Fruit fly (Drosophila melanogaster): Measurements from ENCODE around the gene CG14551.

CG14551 gene

DNA sequence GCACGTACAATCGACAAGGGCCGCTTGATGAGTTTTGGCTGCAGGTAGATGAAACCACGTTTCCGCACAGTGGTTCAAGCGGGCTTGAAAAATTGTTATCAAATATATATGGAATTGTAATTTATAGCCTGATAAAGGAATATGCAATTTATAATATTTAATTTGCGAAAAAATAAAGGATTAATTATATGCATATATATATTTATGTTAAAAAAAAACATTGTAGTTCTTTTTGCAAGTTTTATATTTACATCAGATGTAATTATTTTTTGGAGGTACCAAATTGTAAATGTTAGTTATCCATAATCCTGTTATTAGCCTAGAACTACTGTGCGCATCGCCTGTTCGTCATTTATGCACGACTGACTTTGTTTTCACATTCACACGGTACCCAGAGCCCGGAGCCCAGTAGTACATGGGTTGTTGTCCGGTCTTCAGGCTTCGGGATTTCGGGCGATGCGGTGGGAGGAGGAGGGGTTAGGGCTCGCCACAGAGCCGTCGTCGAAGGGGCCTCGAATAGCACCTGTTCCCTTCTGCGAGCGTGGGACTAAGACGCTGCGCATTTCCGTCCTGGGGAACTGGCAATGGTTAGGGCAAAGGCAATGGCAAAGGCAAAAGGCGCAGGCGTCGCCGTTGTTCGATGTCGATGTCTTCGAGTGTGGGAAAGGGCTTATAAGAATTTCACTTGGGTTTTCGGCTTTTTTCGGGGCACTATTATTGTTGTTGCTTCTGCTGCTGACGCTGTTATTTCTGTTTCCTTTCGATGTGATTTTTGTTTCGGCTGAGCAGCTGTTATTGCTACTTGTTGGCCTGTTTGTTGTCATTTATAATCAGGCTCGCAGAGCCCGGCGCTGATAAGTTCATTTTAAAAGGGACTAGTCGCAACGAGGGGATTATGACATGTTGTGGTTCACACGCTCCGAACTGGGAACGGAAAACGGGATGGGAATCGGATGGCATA is 44.8 kb downstream of the CG14551 start (continued):
- TF ChIP-seq CG10267 (tag; optimal IDR thresholded peaks at IDR 0.05) (peak; percentile 93), CG10565 (GFP tag; optimal IDR thresholded peaks at IDR 0.05) (peak; percentile 22), CG13296 (GFP tag; optimal IDR thresholded peaks at IDR 0.05) (peak; percentile 32), CG6272 (GFP tag; IDR thresholded peaks at IDR 0.05) (no peak), HmgZ (tag; optimal IDR thresholded peaks at IDR 0.05) (no peak), CG15514 (GFP tag; optimal IDR thresholded peaks at IDR 0.05) (no peak), fd102C (GFP tag; optimal IDR thresholded peaks at IDR 0.05) (peak; percentile 86), ro (GFP tag; IDR thresholded peaks at IDR 0.05) (peak; percentile 39; the same call in 1 of the 2 replicates), TFAM (GFP tag; optimal IDR thresholded peaks at IDR 0.05) (no peak), scrt (GFP tag; optimal IDR thresholded peaks at IDR 0.05) (peak; percentile 40), CG7745 (tag; optimal IDR thresholded peaks at IDR 0.05) (peak; percentile 52), Lim3 (GFP tag; IDR thresholded peaks at IDR 0.05) (no peak)

DNA sequence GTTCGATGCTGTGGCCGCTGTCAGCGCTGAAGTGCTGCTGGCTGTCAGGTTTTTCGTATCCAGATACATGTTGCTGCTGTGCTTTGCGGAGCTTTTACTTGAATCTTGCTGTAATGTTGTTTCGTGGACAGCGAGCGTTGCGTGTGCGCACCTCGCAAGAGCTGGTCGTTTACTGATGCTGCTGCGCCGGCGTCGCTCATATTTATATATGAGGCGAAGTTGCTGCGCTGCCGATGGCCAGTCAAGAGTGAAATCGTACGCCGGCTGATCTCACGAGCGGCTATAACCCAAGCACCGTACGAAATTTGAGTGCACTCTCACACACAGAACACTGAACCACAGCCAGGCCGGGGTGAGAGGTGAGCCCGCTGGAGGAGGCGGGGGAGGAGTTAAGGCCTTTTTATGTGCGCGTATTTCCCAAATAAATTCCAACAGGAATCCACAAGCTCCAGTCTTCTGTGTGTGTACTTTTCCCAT is 45.5 kb downstream of the CG14551 start:
- TF ChIP-seq Meics (GFP tag; optimal IDR thresholded peaks at IDR 0.05) = no peak
- peak; percentile 1 for TF ChIP-seq zf30C (GFP tag; optimal IDR thresholded peaks at IDR 0.05)
- peak; percentile 76 for TF ChIP-seq Jarid2 (GFP tag; optimal IDR thresholded peaks at IDR 0.05)
- TF ChIP-seq CG8281 (tag; optimal IDR thresholded peaks at IDR 0.05) = no peak
- no peak for TF ChIP-seq lbe (GFP tag; optimal IDR thresholded peaks at IDR 0.05)
- no peak for TF ChIP-seq H2.0 (GFP tag; IDR thresholded peaks at IDR 0.05)
- TF ChIP-seq Dll (GFP tag; IDR thresholded peaks at IDR 0.05; ENCODE audit: partially characterized antibody) = no peak
- TF ChIP-seq Bgb (GFP tag; IDR thresholded peaks at IDR 0.05; ENCODE audit: partially characterized antibody) = peak; percentile 18; the same call in 1 of the 2 replicates
- TF ChIP-seq salm (tag; optimal IDR thresholded peaks at IDR 0.05) = no peak
- TF ChIP-seq Sin3A (optimal IDR thresholded peaks at IDR 0.05) = no peak
- TF ChIP-seq otp (GFP tag; IDR thresholded peaks at IDR 0.05) = 0 out of 3 replicates have a peak, but pooled peaks have one; percentile 13
- TF ChIP-seq chinmo (GFP tag; IDR thresholded peaks at IDR 0.05; ENCODE audit: partially characterized antibody) = peak; percentile 83; the same call in 3 of the 4 replicates
- TF ChIP-seq CG12769 (tag; optimal IDR thresholded peaks at IDR 0.05) = peak; percentile 58
- TF ChIP-seq Opbp (GFP tag; IDR thresholded peaks at IDR 0.05; ENCODE audit: partially characterized antibody) = peak; percentile 37; the same call in 1 of the 3 replicates
- TF ChIP-seq gcm2 (GFP tag; optimal IDR thresholded peaks at IDR 0.05) = no peak
- peak; percentile 60 for TF ChIP-seq sens (GFP tag)
- no peak for TF ChIP-seq slp2 (GFP tag; optimal IDR thresholded peaks at IDR 0.05)
- TF ChIP-seq CG9437 (GFP tag; optimal IDR thresholded peaks at IDR 0.05) = no peak
- TF ChIP-seq CG12155 (GFP tag; optimal IDR thresholded peaks at IDR 0.05) = no peak
- peak in 1 of 2 experiments; percentile 88 for TF ChIP-seq Hr78 (GFP tag; optimal IDR thresholded peaks at IDR 0.05)
- TF ChIP-seq Deaf1 (tag; optimal IDR thresholded peaks at IDR 0.05) = peak; percentile 85
- peak; percentile 44 for TF ChIP-seq pros (GFP tag; optimal IDR thresholded peaks at IDR 0.05)
- no peak for TF ChIP-seq CG12299 (tag; optimal IDR thresholded peaks at IDR 0.05)
- TF ChIP-seq dati (GFP tag; IDR thresholded peaks at IDR 0.05) = no peak
- no peak for TF ChIP-seq sisA (GFP tag; IDR thresholded peaks at IDR 0.05)
- TF ChIP-seq prd (optimal IDR thresholded peaks at IDR 0.05) = no peak
- no peak for TF ChIP-seq prd (GFP tag; IDR thresholded peaks at IDR 0.05)
- TF ChIP-seq CG7372 (GFP tag; IDR thresholded peaks at IDR 0.05) = peak; percentile 51; the same call in 1 of the 2 replicates
- TF ChIP-seq wor (GFP tag; IDR thresholded peaks at IDR 0.05) = no peak
- TF ChIP-seq cg (GFP tag; optimal IDR thresholded peaks at IDR 0.05) = peak; percentile 18
- TF ChIP-seq Med (GFP tag) = peak; percentile 72
- peak; percentile 94 for TF ChIP-seq HLHmδ (GFP tag; optimal IDR thresholded peaks at IDR 0.05)
- 0 out of 2 replicates have a peak, but pooled peaks have one; percentile 29 for TF ChIP-seq aop (GFP tag; IDR thresholded peaks at IDR 0.05)
- no peak for TF ChIP-seq Oaz (GFP tag; IDR thresholded peaks at IDR 0.05)
- TF ChIP-seq NFAT (GFP tag; IDR thresholded peaks at IDR 0.05) = 0 out of 2 replicates have a peak, but pooled peaks have one; percentile 29

All from whole organism, embryonic.